Worm (Caenorhabditis elegans): ENCODE data around the gene B0507.7.

DNA sequence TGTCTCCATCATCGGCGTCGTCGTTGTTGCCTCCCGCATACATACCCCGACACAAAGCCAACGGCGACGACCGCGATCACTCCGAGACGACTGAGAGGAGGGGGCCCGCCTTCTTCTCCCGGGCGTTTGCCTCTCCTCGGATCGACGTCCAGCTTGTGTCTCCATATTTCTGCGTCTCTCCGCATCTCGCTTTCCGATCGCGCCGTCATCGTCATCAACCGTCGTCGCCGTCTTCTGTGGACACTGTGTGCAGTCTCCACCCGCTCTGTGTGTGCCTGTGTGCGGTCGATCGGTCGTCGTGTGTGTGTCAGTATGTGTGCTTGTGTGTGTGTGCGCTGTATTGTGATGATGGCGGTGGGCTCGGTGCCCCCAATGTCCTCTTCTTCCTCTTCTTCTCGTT lies 27.0 kb upstream of the B0507.7 start:
- TF ChIP-seq ref-1 (GFP tag; conservative IDR thresholded peaks at IDR 0.05) (no peak), tab-1 (GFP tag; IDR thresholded peaks at IDR 0.05) (peak; percentile 70; the same call in 1 of the 2 replicates), flt-1 (GFP tag; IDR thresholded peaks at IDR 0.05) (peak; percentile 73), ztf-23 (GFP tag; IDR thresholded peaks at IDR 0.05) (peak; percentile 60), klf-2 (GFP tag; conservative IDR thresholded peaks at IDR 0.05) (no peak), T22C8.4 (GFP tag; IDR thresholded peaks at IDR 0.05) (no peak), ztf-29 (GFP tag; IDR thresholded peaks at IDR 0.05) (peak; percentile 75)
